Fruit fly (Drosophila melanogaster): ENCODE measurements around the gene CG32085.

The CG32085 gene

DNA sequence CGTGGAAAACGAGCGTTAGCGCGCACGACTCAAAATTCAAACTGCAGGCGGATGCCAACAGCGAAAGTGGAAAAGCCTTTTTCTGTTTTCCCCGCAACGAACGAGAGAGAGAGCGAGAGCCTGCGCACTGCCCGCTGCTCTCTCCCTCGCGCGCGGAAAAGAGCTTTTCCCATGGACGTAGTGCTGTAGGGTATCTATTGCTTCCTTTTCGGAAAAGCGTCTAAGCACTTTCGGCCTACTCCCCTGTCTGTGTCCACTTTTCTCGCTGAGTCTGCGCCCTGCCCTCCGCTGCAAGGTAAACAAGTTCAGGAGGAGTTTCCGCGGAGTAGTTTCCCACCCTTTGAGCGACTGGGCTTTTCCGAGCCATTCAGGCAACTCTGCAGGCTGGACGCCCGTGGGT lies at the start of gene CG32085:
Gene CG32085, minus strand, starts transcription at position 47 of the 400 bp plus-strand sequence.
- peak; percentile 74; the same call in 2 of the 3 replicates for TF ChIP-seq fd96Ca (GFP tag; IDR thresholded peaks at IDR 0.05)
- no peak for TF ChIP-seq Snoo (tag; optimal IDR thresholded peaks at IDR 0.05)
- peak; percentile 76 for TF ChIP-seq CG4496 (GFP tag; IDR thresholded peaks at IDR 0.05)
- TF ChIP-seq CG17806 (tag; optimal IDR thresholded peaks at IDR 0.05) = no peak
- TF ChIP-seq gl (tag; optimal IDR thresholded peaks at IDR 0.05) = no peak
- TF ChIP-seq CG15710 (tag; optimal IDR thresholded peaks at IDR 0.05) = no peak
- peak; percentile 1 for TF ChIP-seq CG8301 (tag; optimal IDR thresholded peaks at IDR 0.05)
- peak; percentile 44 for TF ChIP-seq Pif1A (GFP tag; optimal IDR thresholded peaks at IDR 0.05)
- peak; percentile 79 for TF ChIP-seq Ets98B (GFP tag; IDR thresholded peaks at IDR 0.05)
- no peak for TF ChIP-seq CG9948 (tag; optimal IDR thresholded peaks at IDR 0.05)
- TF ChIP-seq CG8159 (tag; optimal IDR thresholded peaks at IDR 0.05) = no peak
- TF ChIP-seq CG12605 (GFP tag; IDR thresholded peaks at IDR 0.05) = no peak
- TF ChIP-seq rn (GFP tag; IDR thresholded peaks at IDR 0.05) = peak; percentile 42; the same call in 1 of the 2 replicates
- no peak for TF ChIP-seq D1 (tag; optimal IDR thresholded peaks at IDR 0.05)
- peak; percentile 38 for TF ChIP-seq CG14655 (GFP tag; optimal IDR thresholded peaks at IDR 0.05)
- TF ChIP-seq CG34367 (tag; optimal IDR thresholded peaks at IDR 0.05) = no peak
- peak; percentile 72 for TF ChIP-seq CG32121 (GFP tag; IDR thresholded peaks at IDR 0.05)

DNA sequence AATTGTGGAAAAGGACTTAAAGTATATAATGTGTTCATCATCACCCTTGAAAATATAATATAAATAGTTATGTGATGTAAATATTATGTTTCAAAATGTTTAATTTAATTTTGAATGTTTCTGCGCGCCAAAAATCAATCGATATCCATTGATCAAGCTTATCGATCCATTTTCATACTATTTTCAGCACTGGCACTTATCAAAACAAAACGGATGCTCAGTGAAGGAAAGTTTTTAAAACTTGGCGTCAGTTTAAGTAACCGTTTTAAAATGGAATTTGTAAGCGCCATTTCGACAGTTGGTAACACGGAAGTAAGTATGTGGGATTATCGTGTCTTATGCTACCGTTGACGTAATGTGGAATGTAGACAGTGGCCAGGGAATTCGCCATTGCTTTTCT lies 48.0 kb upstream of the CG32085 start, which contains the start of gene sunn:
Gene sunn, plus strand, starts transcription at position 202 of the 400 bp plus-strand sequence.
- TF ChIP-seq rn (GFP tag; IDR thresholded peaks at IDR 0.05) (no peak), CG10348 (GFP tag; IDR thresholded peaks at IDR 0.05) (no peak), CG12605 (GFP tag; IDR thresholded peaks at IDR 0.05) (no peak), Pif1B (GFP tag; optimal IDR thresholded peaks at IDR 0.05) (no peak), fd96Ca (GFP tag; IDR thresholded peaks at IDR 0.05) (no peak)

DNA sequence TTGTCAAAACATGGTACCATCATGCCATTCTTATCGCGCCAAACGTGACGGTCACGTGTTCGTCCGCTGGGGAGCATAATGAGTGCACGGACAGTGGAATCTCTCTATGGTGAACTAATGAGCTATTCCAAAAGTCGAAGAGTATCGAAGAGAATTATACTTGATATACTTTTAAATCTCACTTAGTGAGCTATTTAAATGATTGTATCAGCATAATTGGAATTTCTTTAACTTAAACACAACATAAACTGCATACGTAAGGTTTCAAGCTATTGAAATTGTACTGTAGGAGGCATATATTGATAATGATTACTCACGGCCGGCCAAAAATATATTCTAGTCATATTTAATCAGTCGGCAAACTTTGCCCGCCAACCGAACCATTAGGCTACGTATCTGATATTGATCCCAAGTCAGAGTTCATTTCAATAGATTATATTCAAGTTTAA lies 41.4 kb upstream of the CG32085 start:
- TF ChIP-seq Pif1A (GFP tag; optimal IDR thresholded peaks at IDR 0.05) = no peak
- TF ChIP-seq EcR (GFP tag; optimal IDR thresholded peaks at IDR 0.05) = no peak
- no peak for TF ChIP-seq CG34367 (tag; optimal IDR thresholded peaks at IDR 0.05)
- no peak for TF ChIP-seq Ets98B (GFP tag; IDR thresholded peaks at IDR 0.05)
- no peak for TF ChIP-seq fd96Ca (GFP tag; IDR thresholded peaks at IDR 0.05)
- TF ChIP-seq CG8159 (tag; optimal IDR thresholded peaks at IDR 0.05) = no peak
- TF ChIP-seq CG12605 (GFP tag; IDR thresholded peaks at IDR 0.05) = no peak
- TF ChIP-seq Pif1B (GFP tag; optimal IDR thresholded peaks at IDR 0.05) = no peak
- no peak for TF ChIP-seq CG13204 (GFP tag; optimal IDR thresholded peaks at IDR 0.05)
- TF ChIP-seq gl (tag; optimal IDR thresholded peaks at IDR 0.05) = no peak
- no peak for TF ChIP-seq CG32121 (GFP tag; IDR thresholded peaks at IDR 0.05)
- TF ChIP-seq CG15710 (tag; optimal IDR thresholded peaks at IDR 0.05) = no peak
- no peak for TF ChIP-seq CG17806 (tag; optimal IDR thresholded peaks at IDR 0.05)
- no peak for TF ChIP-seq rn (GFP tag; IDR thresholded peaks at IDR 0.05)
- no peak for TF ChIP-seq CG4496 (GFP tag; IDR thresholded peaks at IDR 0.05)
- TF ChIP-seq CG14655 (GFP tag; optimal IDR thresholded peaks at IDR 0.05) = no peak
- TF ChIP-seq CG8301 (tag; optimal IDR thresholded peaks at IDR 0.05) = no peak

- TF ChIP-seq Snoo (tag; optimal IDR thresholded peaks at IDR 0.05) = peak; percentile 6
- no peak for TF ChIP-seq rn (GFP tag; IDR thresholded peaks at IDR 0.05)
- TF ChIP-seq CG12605 (GFP tag; IDR thresholded peaks at IDR 0.05) = peak; percentile 36; the same call in 1 of the 2 replicates
- TF ChIP-seq CG4496 (GFP tag; IDR thresholded peaks at IDR 0.05) = 0 out of 3 replicates have a peak, but pooled peaks have one; percentile 24
- TF ChIP-seq CG15710 (tag; optimal IDR thresholded peaks at IDR 0.05) = peak; percentile 9
- TF ChIP-seq CG9948 (tag; optimal IDR thresholded peaks at IDR 0.05) = no peak
These were observed 40.6 kb upstream of the CG32085 start, which contains the start of gene Bmcp for dm6 chr3L:11720780-11721179. Gene Bmcp (plus strand): TSS chr3L:11720934.

DNA sequence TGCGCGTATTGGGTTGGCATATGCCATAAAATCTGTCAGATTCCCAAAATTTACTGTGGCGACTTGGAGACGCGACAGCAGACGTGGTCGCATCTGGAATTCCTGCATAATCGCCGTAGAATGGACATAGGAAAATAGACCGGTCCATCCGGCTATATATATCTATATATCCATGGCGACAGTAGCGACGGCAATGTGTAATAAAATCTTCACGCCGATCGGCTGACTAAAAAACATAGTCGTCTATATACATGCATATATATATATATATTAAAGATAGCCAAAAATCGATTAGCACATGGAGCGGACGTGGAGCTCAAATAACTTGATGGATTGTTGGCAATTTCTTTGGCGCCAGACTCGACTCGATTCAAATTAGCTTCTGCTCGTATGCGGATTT lies 37.8 kb upstream of the CG32085 start:
- no peak for TF ChIP-seq CG9948 (tag; optimal IDR thresholded peaks at IDR 0.05)
- TF ChIP-seq Ets98B (GFP tag; IDR thresholded peaks at IDR 0.05) = no peak
- TF ChIP-seq CG34367 (tag; optimal IDR thresholded peaks at IDR 0.05) = no peak
- no peak for TF ChIP-seq CG17806 (tag; optimal IDR thresholded peaks at IDR 0.05)
- TF ChIP-seq CG32121 (GFP tag; IDR thresholded peaks at IDR 0.05) = no peak
- TF ChIP-seq fd96Ca (GFP tag; IDR thresholded peaks at IDR 0.05) = no peak
- TF ChIP-seq CG8301 (tag; optimal IDR thresholded peaks at IDR 0.05) = no peak
- TF ChIP-seq CG13204 (GFP tag; optimal IDR thresholded peaks at IDR 0.05) = no peak
- TF ChIP-seq Pif1B (GFP tag; optimal IDR thresholded peaks at IDR 0.05) = no peak
- no peak for TF ChIP-seq Pif1A (GFP tag; optimal IDR thresholded peaks at IDR 0.05)
- TF ChIP-seq D1 (tag; optimal IDR thresholded peaks at IDR 0.05) = no peak
- TF ChIP-seq CG10348 (GFP tag; IDR thresholded peaks at IDR 0.05) = no peak
- TF ChIP-seq CG14655 (GFP tag; optimal IDR thresholded peaks at IDR 0.05) = no peak

dm6 chr3L:11717300-11717699 lies 37.2 kb upstream of the CG32085 start:
- no peak for TF ChIP-seq fd96Ca (GFP tag; IDR thresholded peaks at IDR 0.05)
- TF ChIP-seq CG34367 (tag; optimal IDR thresholded peaks at IDR 0.05) = no peak
- no peak for TF ChIP-seq EcR (GFP tag; optimal IDR thresholded peaks at IDR 0.05)
- TF ChIP-seq CG9948 (tag; optimal IDR thresholded peaks at IDR 0.05) = no peak
- TF ChIP-seq CG4496 (GFP tag; IDR thresholded peaks at IDR 0.05) = no peak
- TF ChIP-seq rn (GFP tag; IDR thresholded peaks at IDR 0.05) = no peak
- no peak for TF ChIP-seq CG8301 (tag; optimal IDR thresholded peaks at IDR 0.05)
- TF ChIP-seq Ets98B (GFP tag; IDR thresholded peaks at IDR 0.05) = no peak
- no peak for TF ChIP-seq CG12605 (GFP tag; IDR thresholded peaks at IDR 0.05)
- TF ChIP-seq Pif1A (GFP tag; optimal IDR thresholded peaks at IDR 0.05) = no peak
- no peak for TF ChIP-seq D1 (tag; optimal IDR thresholded peaks at IDR 0.05)
- TF ChIP-seq CG14655 (GFP tag; optimal IDR thresholded peaks at IDR 0.05) = no peak
- TF ChIP-seq CG10348 (GFP tag; IDR thresholded peaks at IDR 0.05) = no peak
- no peak for TF ChIP-seq Snoo (tag; optimal IDR thresholded peaks at IDR 0.05)
- TF ChIP-seq CG8159 (tag; optimal IDR thresholded peaks at IDR 0.05) = no peak
- no peak for TF ChIP-seq CG32121 (GFP tag; IDR thresholded peaks at IDR 0.05)
- TF ChIP-seq CG13204 (GFP tag; optimal IDR thresholded peaks at IDR 0.05) = no peak
- no peak for TF ChIP-seq CG15710 (tag; optimal IDR thresholded peaks at IDR 0.05)
- no peak for TF ChIP-seq Pif1B (GFP tag; optimal IDR thresholded peaks at IDR 0.05)

Data from whole organism, pupa.